Fruit fly (Drosophila melanogaster): ENCODE measurements around the gene CG13305.

DNA sequence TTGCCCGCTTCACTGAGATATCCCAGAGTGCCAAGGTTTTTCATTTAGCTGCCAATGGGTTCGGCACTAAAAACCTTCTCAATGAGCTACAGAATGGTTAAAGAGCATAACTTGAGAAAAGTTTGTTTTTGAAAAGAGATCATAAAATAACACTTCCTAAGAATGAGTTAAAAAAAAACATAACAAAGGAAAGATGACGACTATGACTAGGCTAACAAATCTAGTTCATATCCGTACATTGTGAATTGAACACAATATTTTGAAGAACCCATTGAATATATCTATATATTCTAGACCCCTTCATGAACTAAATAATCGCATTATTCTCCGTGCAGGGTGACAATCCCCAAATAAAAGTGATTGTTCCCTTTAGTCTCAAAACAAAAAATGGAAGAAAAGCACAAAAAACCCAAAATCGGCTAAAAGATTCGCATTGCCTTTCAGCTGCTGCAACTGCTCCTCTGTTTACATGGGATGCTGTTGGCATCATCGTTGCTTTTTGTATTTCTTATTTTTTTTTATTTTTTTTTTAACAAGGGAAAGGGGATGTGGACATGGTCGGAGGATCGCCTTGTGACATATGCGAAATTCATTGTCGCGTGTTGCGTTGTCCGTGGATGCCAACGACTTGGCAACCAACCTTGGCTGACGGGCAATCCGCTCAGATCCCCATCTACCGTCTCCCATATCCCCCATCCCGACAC lies 10.3 kb upstream of the CG13305 start:
- no peak for TF ChIP-seq CTCF (optimal IDR thresholded peaks at IDR 0.05)
- no peak for TF ChIP-seq CG8478 (optimal IDR thresholded peaks at IDR 0.05)

Measured in S2 (cell line).